Worm (Caenorhabditis elegans): ENCODE data around the gene C15H9.11.

The C15H9.11 gene

ce11 chrX:6059163-6059782 lies 43.9 kb downstream of the C15H9.11 start:
- no peak for TF ChIP-seq unc-62 (GFP tag; optimal IDR thresholded peaks at IDR 0.05)

DNA sequence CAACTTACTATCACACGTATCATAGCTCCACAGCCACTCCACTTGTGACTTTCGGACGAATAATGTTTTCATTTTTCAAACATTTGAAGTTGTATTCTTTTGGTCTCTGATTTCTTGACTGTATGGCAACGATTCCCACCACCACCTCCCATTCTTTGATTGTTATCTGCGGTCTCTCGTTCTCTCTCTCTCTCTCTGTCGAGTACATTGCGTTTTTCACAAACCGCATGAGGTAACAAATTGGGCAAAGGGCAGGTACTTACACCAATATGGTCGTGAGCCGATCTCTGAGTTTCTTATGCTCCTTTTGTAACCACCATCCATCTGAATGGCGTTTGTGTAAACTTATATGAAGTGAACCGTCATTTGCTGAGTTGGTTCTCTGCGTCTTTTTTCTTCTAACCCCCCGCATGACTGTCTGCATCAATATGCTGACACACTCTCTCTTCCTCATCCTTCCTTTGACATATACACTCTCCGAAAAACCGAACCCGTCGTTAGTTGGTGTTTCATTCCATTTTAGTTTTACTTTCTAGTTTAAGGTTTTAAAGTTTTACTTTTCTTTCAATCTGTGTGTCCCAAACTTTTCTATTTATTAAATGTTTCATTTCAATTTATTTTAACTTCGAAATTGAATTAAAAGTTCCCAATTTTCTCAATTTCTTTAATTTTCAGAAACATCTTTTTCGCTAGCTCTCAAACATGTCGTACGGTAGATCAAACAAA lies 45.5 kb downstream of the C15H9.11 start, which contains the start of gene gln-1:
Gene gln-1 (plus strand): TSS at position 676 of the 726 bp plus-strand sequence.
- no peak for TF ChIP-seq unc-62 (GFP tag; optimal IDR thresholded peaks at IDR 0.05)

All from whole organism, dauer.